Fruit fly (Drosophila melanogaster): ENCODE results near the gene Culd.

Culd gene

DNA sequence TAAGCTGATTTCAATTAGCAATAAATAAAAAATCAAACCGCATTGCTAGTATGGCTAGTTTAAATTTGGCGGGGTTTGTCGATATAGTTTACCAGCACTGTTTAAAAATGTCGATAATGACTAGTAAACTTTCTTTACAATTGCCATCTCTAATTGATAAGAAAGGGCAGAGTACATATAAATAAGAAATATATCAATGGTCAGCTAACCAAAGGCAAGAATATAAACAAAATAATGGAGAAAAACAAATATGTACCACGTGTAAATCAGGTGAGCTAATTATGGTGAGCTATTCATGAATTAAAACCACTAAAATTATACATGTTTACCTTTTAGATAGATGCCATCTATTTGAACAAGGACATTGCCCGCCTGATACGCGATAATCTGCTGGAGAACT is 17.2 kb downstream of the Culd start, which contains the start of gene Pex2 (continued):
- peak; percentile 20 for TF ChIP-seq CoRest (tag; optimal IDR thresholded peaks at IDR 0.05)
- TF ChIP-seq nau (GFP tag; optimal IDR thresholded peaks at IDR 0.05): no peak
- 0 out of 3 replicates have a peak, but pooled peaks have one; percentile 56 for TF ChIP-seq CG6791 (GFP tag; IDR thresholded peaks at IDR 0.05; ENCODE audit: partially characterized antibody)
- peak; percentile 52 for TF ChIP-seq CG12659 (GFP tag; optimal IDR thresholded peaks at IDR 0.05)
- no peak for TF ChIP-seq bowl (GFP tag; IDR thresholded peaks at IDR 0.05)
- peak; percentile 39; the same call in 1 of the 2 replicates for TF ChIP-seq MBD-R2 (GFP tag; IDR thresholded peaks at IDR 0.05)
- peak; percentile 28 for TF ChIP-seq sug (tag; optimal IDR thresholded peaks at IDR 0.05)
- peak; percentile 16 for TF ChIP-seq sd (tag; optimal IDR thresholded peaks at IDR 0.05)
- TF ChIP-seq Dref (GFP tag; IDR thresholded peaks at IDR 0.05): peak; percentile 66
- TF ChIP-seq Rfx (GFP tag; IDR thresholded peaks at IDR 0.05): peak; percentile 23; the same call in 1 of the 2 replicates
- no peak for TF ChIP-seq Hmx (GFP tag; optimal IDR thresholded peaks at IDR 0.05)
- TF ChIP-seq CG12299 (tag; optimal IDR thresholded peaks at IDR 0.05): peak; percentile 7
- TF ChIP-seq gem (tag; optimal IDR thresholded peaks at IDR 0.05): peak; percentile 1
- no peak for TF ChIP-seq Asciz (GFP tag; optimal IDR thresholded peaks at IDR 0.05)
- peak; percentile 58 for TF ChIP-seq CG1603 (tag; optimal IDR thresholded peaks at IDR 0.05)
- no peak for TF ChIP-seq CG31365 (tag; optimal IDR thresholded peaks at IDR 0.05)
- TF ChIP-seq Hmr (GFP tag; optimal IDR thresholded peaks at IDR 0.05): peak; percentile 33
- peak; percentile 64 for TF ChIP-seq pzg (GFP tag; optimal IDR thresholded peaks at IDR 0.05)
- TF ChIP-seq Bgb (GFP tag; IDR thresholded peaks at IDR 0.05; ENCODE audit: partially characterized antibody): peak; percentile 28; the same call in 1 of the 2 replicates
- no peak for TF ChIP-seq CG15011 (GFP tag; optimal IDR thresholded peaks at IDR 0.05)
- peak; percentile 42 for TF ChIP-seq CG13296 (GFP tag; optimal IDR thresholded peaks at IDR 0.05)
- TF ChIP-seq CG16813 (GFP tag; IDR thresholded peaks at IDR 0.05; ENCODE audit: partially characterized antibody): 0 out of 3 replicates have a peak, but pooled peaks have one; percentile 31
- TF ChIP-seq Six4 (GFP tag; optimal IDR thresholded peaks at IDR 0.05): no peak
- no peak for TF ChIP-seq BtbVII (GFP tag; optimal IDR thresholded peaks at IDR 0.05)
- no peak for TF ChIP-seq CG6175 (GFP tag; IDR thresholded peaks at IDR 0.05)
- TF ChIP-seq pb (GFP tag; optimal IDR thresholded peaks at IDR 0.05): no peak
- TF ChIP-seq lbe (GFP tag; optimal IDR thresholded peaks at IDR 0.05): peak; percentile 41
- peak; percentile 2 for TF ChIP-seq Vsx1 (GFP tag; optimal IDR thresholded peaks at IDR 0.05)
- no peak for TF ChIP-seq Stat92E (GFP tag; optimal IDR thresholded peaks at IDR 0.05)
- no peak for TF ChIP-seq HmgD (GFP tag; optimal IDR thresholded peaks at IDR 0.05)
- peak in 1 of 2 experiments; percentile 18 for TF ChIP-seq crp (GFP tag; optimal IDR thresholded peaks at IDR 0.05)
- TF ChIP-seq CG6683 (GFP tag; optimal IDR thresholded peaks at IDR 0.05): no peak
- TF ChIP-seq peb (GFP tag; IDR thresholded peaks at IDR 0.05): no peak

DNA sequence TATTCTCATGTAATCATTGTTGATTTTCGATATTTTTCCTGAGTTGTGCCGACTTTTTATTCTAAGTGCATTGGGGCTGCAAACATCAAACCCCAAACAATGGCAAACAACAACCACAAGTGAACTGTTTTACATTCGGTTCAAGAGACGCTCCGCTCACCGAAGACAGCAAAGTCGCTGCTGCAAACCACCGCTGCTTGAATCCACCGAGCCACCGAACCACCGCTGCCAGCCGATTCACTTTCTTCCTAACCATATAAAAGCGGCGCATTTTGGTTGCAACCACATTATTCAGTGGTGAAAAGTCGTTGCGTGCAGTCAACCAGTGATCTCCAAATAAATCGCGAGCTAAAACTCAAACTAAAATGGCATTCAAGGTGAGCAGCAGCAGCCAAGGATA is 19.7 kb downstream of the Culd start, which contains the start of gene Cpr66Cb:
Cpr66Cb (plus strand) TSS at position 301 of the 400 bp plus-strand sequence.
- TF ChIP-seq CG30403 (GFP tag; optimal IDR thresholded peaks at IDR 0.05) (no peak), Doc2 (GFP tag; IDR thresholded peaks at IDR 0.05) (no peak), YL-1 (GFP tag; optimal IDR thresholded peaks at IDR 0.05) (no peak), twi (tag; optimal IDR thresholded peaks at IDR 0.05) (no peak), slp2 (GFP tag; optimal IDR thresholded peaks at IDR 0.05) (no peak), dimm (GFP tag; IDR thresholded peaks at IDR 0.05) (no peak), CG6791 (GFP tag; IDR thresholded peaks at IDR 0.05; ENCODE audit: partially characterized antibody) (no peak), Ets65A (GFP tag) (peak; percentile 62)

Data from whole organism, embryonic.